Worm (Caenorhabditis elegans) whole organism, L2 larva: Measurements from ENCODE around the gene dpy-22.

Experiments
- C34F6.9 ChIP-seq: fragments of 150-350 bp; optimal IDR thresholded peaks from 2 replicates; lab custom pipeline; 2014; ENCODE audit warnings: missing biosample characterization, missing genetic modification characterization
- alr-1 ChIP-seq: fragments of 150-350 bp; optimal IDR thresholded peaks from 2 replicates; lab custom pipeline; 2014; ENCODE audit warnings: missing biosample characterization, missing genetic modification characterization
- ceh-16 ChIP-seq: fragments of 150-350 bp; optimal IDR thresholded peaks from 2 replicates; lab custom pipeline; 2014; ENCODE audit warnings: missing biosample characterization, missing genetic modification characterization
- elt-3 ChIP-seq: sonication (generic microtip); optimal IDR thresholded peaks from 2 replicates; lab custom pipeline; 2017; ENCODE audit warnings: missing biosample characterization, missing genetic modification characterization
- lsy-2 ChIP-seq, 2 experiments: fragments of 150-350 bp in 1 of 2; sonication (generic microtip) in 1 of 2; optimal IDR thresholded peaks; 2 replicates each; lab custom pipeline; 2014 to 2017; ENCODE audit warnings: missing biosample characterization in 2 of 2, missing genetic modification characterization in 2 of 2
- nhr-12 ChIP-seq: fragments of 150-350 bp; optimal IDR thresholded peaks from 2 replicates; lab custom pipeline; 2014; ENCODE audit warnings: missing biosample characterization, missing genetic modification characterization
- peb-1 ChIP-seq: fragments of 150-350 bp; optimal IDR thresholded peaks from 2 replicates; lab custom pipeline; 2014; ENCODE audit warnings: missing biosample characterization, missing genetic modification characterization
- snpc-4 ChIP-seq: fragments of 150-350 bp; optimal IDR thresholded peaks from 2 replicates; lab custom pipeline; 2014; ENCODE audit warnings: missing biosample characterization, missing genetic modification characterization
- ztf-11 ChIP-seq: sonication (generic microtip); optimal IDR thresholded peaks from 2 replicates; lab custom pipeline; 2017; ENCODE audit warnings: missing biosample characterization, missing genetic modification characterization

DNA sequence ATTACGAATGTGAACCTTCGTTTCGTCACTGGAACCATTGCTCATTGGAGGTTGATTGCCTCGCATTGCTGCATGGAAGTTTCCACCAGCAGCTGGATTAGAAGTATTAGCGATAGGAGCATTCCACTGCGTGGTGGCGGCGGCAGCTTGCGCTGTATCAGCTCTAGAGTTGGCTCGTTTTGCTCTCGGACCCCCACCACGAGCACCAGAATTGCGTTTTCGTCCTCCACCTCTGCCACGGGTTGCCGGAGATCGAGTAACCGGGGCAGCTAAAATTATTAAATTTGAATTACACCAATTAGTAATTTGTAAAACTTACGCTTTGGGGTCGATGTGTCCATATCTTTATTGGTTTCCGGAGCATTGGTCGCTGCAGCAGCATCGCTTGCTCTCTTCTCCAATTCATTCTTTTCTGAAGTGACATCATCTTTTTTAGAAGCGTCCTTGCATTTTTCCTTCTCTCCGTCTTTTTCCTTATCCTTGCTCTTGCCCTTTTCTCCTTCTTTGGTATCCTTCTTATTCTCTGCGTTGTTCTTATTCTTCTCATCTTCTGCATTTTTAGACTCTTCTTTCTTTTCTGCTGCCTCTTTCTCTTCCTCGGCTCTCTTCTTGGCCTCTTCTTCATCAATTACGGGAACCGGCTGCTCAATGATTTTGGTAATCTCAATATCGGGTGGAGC is 7.8 kb downstream of the dpy-22 start:
- no peak for TF ChIP-seq snpc-4 (tag; lab: Kevin White, UChicago)
- TF ChIP-seq ceh-16 (tag; lab: Kevin White, UChicago): no peak
- TF ChIP-seq C34F6.9 (tag; lab: Kevin White, UChicago): peak; percentile 55
- no peak for TF ChIP-seq nhr-12 (tag; lab: Kevin White, UChicago)
- no peak for TF ChIP-seq elt-3
- no peak for TF ChIP-seq lsy-2 (tag; optimal IDR thresholded peaks at IDR 0.05; lab: Kevin White, UChicago)
- TF ChIP-seq alr-1 (tag; lab: Kevin White, UChicago): no peak
- TF ChIP-seq peb-1 (tag; lab: Kevin White, UChicago): no peak
- no peak for TF ChIP-seq ztf-11 (tag; lab: Kevin White, UChicago)
